Fruit fly (Drosophila melanogaster): ENCODE data around the gene skd.

skd gene

DNA sequence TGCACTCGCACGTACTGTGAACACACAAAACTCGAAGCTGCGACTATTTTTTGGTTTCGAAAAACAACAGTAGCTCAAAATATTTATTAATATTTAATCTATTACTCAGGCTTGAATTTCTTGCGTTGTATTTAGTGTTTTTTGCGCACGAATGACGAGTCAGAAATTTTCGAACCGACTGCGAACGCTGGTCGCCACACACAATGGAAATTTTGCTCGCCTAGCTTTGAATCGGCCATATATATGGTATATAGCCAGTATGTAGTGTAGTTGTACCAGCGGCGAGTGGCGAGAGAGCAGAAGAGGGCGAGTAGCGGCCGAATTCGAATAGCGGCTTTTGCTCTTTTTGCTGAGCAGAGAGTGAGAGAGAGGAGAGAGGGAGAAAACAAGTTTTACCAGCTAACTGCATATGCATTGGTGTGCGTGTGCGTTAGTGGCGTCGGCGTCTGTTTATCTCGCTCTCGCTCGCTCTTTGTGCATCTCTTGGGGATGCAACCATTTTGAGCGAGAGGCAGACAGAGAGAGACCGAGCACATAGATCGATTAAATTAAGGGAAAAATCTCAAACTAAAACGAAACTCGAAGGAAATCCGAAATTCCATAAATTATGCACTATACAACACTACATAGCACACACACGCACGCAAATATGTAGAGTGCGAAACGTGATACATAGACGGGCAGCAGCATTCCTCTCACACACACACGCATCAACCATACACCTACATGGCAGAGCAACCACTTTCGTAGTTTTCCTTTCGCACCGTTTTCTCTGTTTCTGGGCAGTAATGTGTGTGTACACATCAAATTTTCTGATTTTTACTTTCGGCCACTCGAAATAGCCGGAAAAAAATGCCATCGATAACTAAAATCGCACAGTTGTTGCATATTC, 963 bp downstream of the skd start (continued):
- no peak for TF ChIP-seq CG12391 (tag; optimal IDR thresholded peaks at IDR 0.05)
- no peak for TF ChIP-seq CG4328 (GFP tag; optimal IDR thresholded peaks at IDR 0.05)
- TF ChIP-seq CG4404 (GFP tag; IDR thresholded peaks at IDR 0.05) = no peak
- no peak for TF ChIP-seq CG15696 (tag; optimal IDR thresholded peaks at IDR 0.05)
- peak; percentile 39; the same call in 1 of the 2 replicates for TF ChIP-seq tna (GFP tag; IDR thresholded peaks at IDR 0.05; ENCODE audit: partially characterized antibody)
- TF ChIP-seq h (optimal IDR thresholded peaks at IDR 0.05) = no peak
- no peak for TF ChIP-seq pho (GFP tag; optimal IDR thresholded peaks at IDR 0.05)
- TF ChIP-seq Sry-δ (GFP tag; optimal IDR thresholded peaks at IDR 0.05) = peak; percentile 2
- TF ChIP-seq Mad (GFP tag; optimal IDR thresholded peaks at IDR 0.05) = no peak
- no peak for TF ChIP-seq Ets97D (GFP tag; optimal IDR thresholded peaks at IDR 0.05)
- peak; percentile 16; the same call in 1 of the 2 replicates for TF ChIP-seq ranshi (GFP tag; IDR thresholded peaks at IDR 0.05)
- no peak for TF ChIP-seq GATAe (GFP tag; conservative IDR thresholded peaks at IDR 0.05)
- TF ChIP-seq run (tag; optimal IDR thresholded peaks at IDR 0.05) = no peak
- peak; percentile 35 for TF ChIP-seq CG13287 (GFP tag; IDR thresholded peaks at IDR 0.05; ENCODE audit: partially characterized antibody)
- no peak for TF ChIP-seq ase (GFP tag; IDR thresholded peaks at IDR 0.05)
- no peak for TF ChIP-seq Bdp1 (GFP tag; optimal IDR thresholded peaks at IDR 0.05)
- no peak for TF ChIP-seq tx (GFP tag; optimal IDR thresholded peaks at IDR 0.05)
- peak; percentile 45 for TF ChIP-seq CG3281 (GFP tag; optimal IDR thresholded peaks at IDR 0.05)
- no peak for TF ChIP-seq CG16863 (GFP tag; optimal IDR thresholded peaks at IDR 0.05)
- peak; percentile 30; the same call in 1 of the 3 replicates for TF ChIP-seq Doc3 (GFP tag; IDR thresholded peaks at IDR 0.05; ENCODE audit: partially characterized antibody)
- TF ChIP-seq CG6689 (GFP tag; IDR thresholded peaks at IDR 0.05) = no peak
- peak; percentile 62 for TF ChIP-seq Rfx (GFP tag; IDR thresholded peaks at IDR 0.05)
- no peak for TF ChIP-seq CG1233 (GFP tag; optimal IDR thresholded peaks at IDR 0.05)
- TF ChIP-seq ato (GFP tag; IDR thresholded peaks at IDR 0.05; ENCODE audit: partially characterized antibody) = no peak
- TF ChIP-seq abd-A (tag; optimal IDR thresholded peaks at IDR 0.05) = no peak
- TF ChIP-seq maf-S (GFP tag; optimal IDR thresholded peaks at IDR 0.05) = no peak
- TF ChIP-seq pros (GFP tag; optimal IDR thresholded peaks at IDR 0.05) = peak; percentile 87
- TF ChIP-seq Doc2 (GFP tag; IDR thresholded peaks at IDR 0.05) = no peak
- no peak for TF ChIP-seq bsh (GFP tag; optimal IDR thresholded peaks at IDR 0.05)
- TF ChIP-seq NFAT (GFP tag; IDR thresholded peaks at IDR 0.05) = peak; percentile 66
- TF ChIP-seq mam (GFP tag; optimal IDR thresholded peaks at IDR 0.05) = no peak
- TF ChIP-seq CG12299 (tag; optimal IDR thresholded peaks at IDR 0.05) = no peak
- TF ChIP-seq tin (GFP tag; optimal IDR thresholded peaks at IDR 0.05) = no peak
- peak; percentile 5 for TF ChIP-seq CG30403 (GFP tag; optimal IDR thresholded peaks at IDR 0.05)
- no peak for TF ChIP-seq tll (GFP tag; optimal IDR thresholded peaks at IDR 0.05)
- TF ChIP-seq zfh2 (GFP tag; optimal IDR thresholded peaks at IDR 0.05) = no peak
- no peak for TF ChIP-seq lola (GFP tag; optimal IDR thresholded peaks at IDR 0.05)
- no peak for TF ChIP-seq Dip3 (GFP tag; optimal IDR thresholded peaks at IDR 0.05)
- no peak for TF ChIP-seq C15 (GFP tag; IDR thresholded peaks at IDR 0.05)
- TF ChIP-seq CG18011 (GFP tag; optimal IDR thresholded peaks at IDR 0.05) = no peak
- no peak for TF ChIP-seq CG6254 (GFP tag; optimal IDR thresholded peaks at IDR 0.05)
- TF ChIP-seq danr (GFP tag; IDR thresholded peaks at IDR 0.05) = no peak
- TF ChIP-seq Bgb (GFP tag; IDR thresholded peaks at IDR 0.05; ENCODE audit: partially characterized antibody) = 0 out of 2 replicates have a peak, but pooled peaks have one; percentile 11
- TF ChIP-seq ERR (GFP tag; optimal IDR thresholded peaks at IDR 0.05) = no peak
- no peak for TF ChIP-seq CG17912 (GFP tag; optimal IDR thresholded peaks at IDR 0.05)
- TF ChIP-seq CG9215 (GFP tag; IDR thresholded peaks at IDR 0.05) = no peak
- no peak for TF ChIP-seq croc (GFP tag; conservative IDR thresholded peaks at IDR 0.05)
- no peak for TF ChIP-seq lilli (GFP tag; optimal IDR thresholded peaks at IDR 0.05)
- no peak for TF ChIP-seq bab2 (GFP tag; optimal IDR thresholded peaks at IDR 0.05)
